Worm (Caenorhabditis elegans): Measurements from ENCODE around the gene F57B9.8.

F57B9.8 gene

DNA sequence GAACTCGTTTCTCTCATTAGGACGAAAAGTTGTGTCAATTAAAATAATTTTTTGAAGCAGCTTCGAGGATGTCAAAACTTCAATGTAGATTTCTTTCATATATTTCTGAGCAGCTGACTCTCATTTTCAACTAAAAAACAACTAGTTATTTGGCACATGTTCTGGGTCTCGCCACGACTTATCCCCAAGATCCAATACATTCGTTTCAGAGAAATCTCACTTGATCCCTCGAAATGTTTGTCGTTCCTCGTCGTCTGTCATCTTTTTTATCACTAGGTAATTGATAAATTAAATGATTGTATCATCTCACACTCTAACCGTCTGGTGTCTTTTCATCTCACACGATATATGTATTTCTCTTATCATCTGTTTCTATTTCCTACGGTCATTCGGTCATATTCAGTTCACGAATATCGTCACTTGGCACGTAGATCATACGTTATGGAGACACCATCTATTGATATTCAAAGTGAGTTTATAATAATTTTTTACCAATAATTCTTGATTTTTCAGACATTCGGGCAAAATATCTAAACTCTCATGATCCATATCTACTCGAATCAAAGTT, 26.9 kb upstream of the F57B9.8 start, which contains the start of the genes rpn-6.1 and F57B9.1:
rpn-6.1 (minus strand) TSS at position 65 of the 568 bp plus-strand sequence.
F57B9.1 (plus strand) TSS at position 154 of the 568 bp plus-strand sequence.
- TF ChIP-seq nhr-11 (tag; optimal IDR thresholded peaks at IDR 0.05) (no peak), nhr-12 (tag; optimal IDR thresholded peaks at IDR 0.05) (no peak), elt-3 (tag; optimal IDR thresholded peaks at IDR 0.05) (no peak), R02D3.7 (tag; optimal IDR thresholded peaks at IDR 0.05) (no peak), lsy-12 (tag; optimal IDR thresholded peaks at IDR 0.05) (no peak), nhr-67 (tag; optimal IDR thresholded peaks at IDR 0.05) (no peak), nhr-77 (tag; optimal IDR thresholded peaks at IDR 0.05) (no peak), zag-1 (tag; optimal IDR thresholded peaks at IDR 0.05) (no peak), hmg-11 (tag; optimal IDR thresholded peaks at IDR 0.05) (no peak), sea-2 (GFP tag; optimal IDR thresholded peaks at IDR 0.05) (no peak), ama-1 (optimal IDR thresholded peaks at IDR 0.05) (no peak), mdl-1 (tag; optimal IDR thresholded peaks at IDR 0.05) (no peak), pqm-1 (tag; optimal IDR thresholded peaks at IDR 0.05) (peak; percentile 13), jun-1 (tag; optimal IDR thresholded peaks at IDR 0.05) (no peak), elt-1 (tag; optimal IDR thresholded peaks at IDR 0.05) (no peak), ztf-11 (tag; optimal IDR thresholded peaks at IDR 0.05) (no peak), ceh-28 (tag; optimal IDR thresholded peaks at IDR 0.05) (no peak), lin-15B (tag; optimal IDR thresholded peaks at IDR 0.05) (no peak), nhr-237 (tag; optimal IDR thresholded peaks at IDR 0.05) (no peak), unc-62 (GFP tag; optimal IDR thresholded peaks at IDR 0.05) (no peak), fkh-10 (GFP tag; optimal IDR thresholded peaks at IDR 0.05) (no peak), nfya-1 (tag; optimal IDR thresholded peaks at IDR 0.05; ENCODE audit: insufficient read depth) (peak; percentile 21), egl-5 (tag; optimal IDR thresholded peaks at IDR 0.05) (peak; percentile 55), nhr-25 (tag; optimal IDR thresholded peaks at IDR 0.05) (no peak), elt-2 (tag; optimal IDR thresholded peaks at IDR 0.05) (peak; percentile 59), snpc-4 (tag; optimal IDR thresholded peaks at IDR 0.05) (no peak)

DNA sequence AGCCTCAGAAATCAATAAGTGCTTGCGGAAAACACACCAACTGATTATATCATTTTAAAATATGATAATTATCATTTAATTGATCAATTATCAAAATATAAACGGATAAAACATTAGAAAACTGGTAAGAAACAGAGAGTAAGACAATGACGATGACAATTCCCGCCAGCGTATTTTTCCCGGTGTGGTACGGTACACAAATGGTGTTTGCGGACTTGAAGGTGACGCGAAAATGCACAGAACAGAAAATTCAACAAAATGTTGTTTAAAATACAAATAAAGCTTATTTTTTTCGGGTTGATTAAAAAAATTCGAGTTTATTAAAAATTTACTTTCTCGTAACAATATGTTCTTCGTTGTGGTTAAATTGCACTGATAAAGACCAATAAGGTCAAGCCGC, 26.0 kb upstream of the F57B9.8 start:
- peak; percentile 81 for TF ChIP-seq nfya-1 (tag; optimal IDR thresholded peaks at IDR 0.05; ENCODE audit: insufficient read depth)
- TF ChIP-seq egl-5 (tag; optimal IDR thresholded peaks at IDR 0.05), result peak; percentile 25
- TF ChIP-seq pha-4 (tag; optimal IDR thresholded peaks at IDR 0.05), result peak; percentile 81
- peak; percentile 41 for TF ChIP-seq hmg-11 (tag; optimal IDR thresholded peaks at IDR 0.05)
- TF ChIP-seq nhr-23 (tag; optimal IDR thresholded peaks at IDR 0.05), result peak; percentile 12
- TF ChIP-seq egl-27 (tag; optimal IDR thresholded peaks at IDR 0.05), result no peak
- TF ChIP-seq nhr-237 (tag; optimal IDR thresholded peaks at IDR 0.05), result no peak
- no peak for TF ChIP-seq ceh-82 (tag; optimal IDR thresholded peaks at IDR 0.05)
- no peak for TF ChIP-seq nhr-11 (tag; optimal IDR thresholded peaks at IDR 0.05)
- peak; percentile 95 for TF ChIP-seq skn-1 (tag; optimal IDR thresholded peaks at IDR 0.05)
- TF ChIP-seq ama-1 (optimal IDR thresholded peaks at IDR 0.05), result peak; percentile 40
- TF ChIP-seq lin-15B (tag; optimal IDR thresholded peaks at IDR 0.05), result peak; percentile 46
- no peak for TF ChIP-seq ceh-16 (tag; optimal IDR thresholded peaks at IDR 0.05)
- peak; percentile 13 for TF ChIP-seq elt-2 (tag; optimal IDR thresholded peaks at IDR 0.05)

DNA sequence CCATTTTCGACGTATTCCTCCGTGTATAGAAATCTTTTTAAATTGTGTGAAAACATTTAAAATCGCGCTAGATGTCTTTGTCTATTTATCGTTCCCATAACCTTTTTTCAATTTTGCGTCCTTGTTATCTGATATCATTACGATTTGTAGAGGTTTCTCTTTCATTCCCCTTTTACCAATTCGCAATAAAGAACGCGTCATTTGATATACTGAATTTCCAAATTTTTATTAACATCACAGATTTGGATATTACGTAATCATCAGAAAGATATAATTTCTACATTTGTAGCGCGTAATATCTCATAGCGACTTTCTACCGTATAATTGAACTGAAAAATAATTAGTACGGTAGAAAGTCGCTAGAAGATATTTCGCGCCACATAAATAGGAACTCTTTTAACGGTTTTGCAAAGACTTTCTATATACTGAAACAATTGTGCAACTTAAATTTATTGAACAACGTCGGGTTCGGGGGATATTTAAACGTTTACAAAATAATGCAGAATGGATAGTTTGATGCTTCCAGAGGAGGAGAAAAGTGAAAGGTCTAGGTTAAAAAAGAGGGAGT, 23.6 kb upstream of the F57B9.8 start:
- TF ChIP-seq lin-15B (tag; optimal IDR thresholded peaks at IDR 0.05), result no peak
- peak; percentile 26 for TF ChIP-seq aly-2 (tag; optimal IDR thresholded peaks at IDR 0.05)

DNA sequence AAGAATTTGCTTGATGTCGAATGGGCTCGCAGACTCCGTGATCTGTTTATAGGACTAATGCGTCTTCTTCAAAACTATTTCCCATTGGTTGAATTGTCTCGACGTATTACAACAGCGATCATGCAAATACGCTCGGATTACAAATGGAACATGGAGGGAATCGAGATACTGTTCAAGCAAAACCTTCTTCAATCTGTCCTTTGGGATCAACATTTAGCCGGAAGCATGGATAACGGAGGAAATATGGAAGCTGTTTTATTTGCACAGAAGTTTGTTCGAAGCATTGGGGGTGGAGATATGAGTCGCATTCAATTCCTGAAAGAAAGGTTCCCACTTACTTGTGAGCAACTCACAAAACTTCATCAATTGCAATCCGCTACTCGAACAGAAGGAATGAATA, 20.6 kb upstream of the F57B9.8 start:
- TF ChIP-seq aly-2 (tag; optimal IDR thresholded peaks at IDR 0.05), result no peak
- no peak for TF ChIP-seq fkh-10 (GFP tag; optimal IDR thresholded peaks at IDR 0.05)
- TF ChIP-seq nfya-1 (tag; optimal IDR thresholded peaks at IDR 0.05; ENCODE audit: insufficient read depth), result no peak
- no peak for TF ChIP-seq lin-15B (tag; optimal IDR thresholded peaks at IDR 0.05)
- no peak for TF ChIP-seq unc-62 (GFP tag; optimal IDR thresholded peaks at IDR 0.05)
- no peak for TF ChIP-seq lin-39 (tag; optimal IDR thresholded peaks at IDR 0.05)
- TF ChIP-seq elt-3 (tag; optimal IDR thresholded peaks at IDR 0.05), result no peak
- no peak for TF ChIP-seq ama-1 (optimal IDR thresholded peaks at IDR 0.05)
- TF ChIP-seq unc-39 (tag; optimal IDR thresholded peaks at IDR 0.05), result no peak
- no peak for TF ChIP-seq tbx-2 (tag; optimal IDR thresholded peaks at IDR 0.05)
- TF ChIP-seq nhr-43 (tag; optimal IDR thresholded peaks at IDR 0.05; ENCODE audit: poor library complexity, severe bottlenecking), result no peak
- TF ChIP-seq zag-1 (tag; optimal IDR thresholded peaks at IDR 0.05), result no peak
- no peak for TF ChIP-seq ceh-82 (tag; optimal IDR thresholded peaks at IDR 0.05)
